Fruit fly (Drosophila melanogaster) whole organism, embryonic: ENCODE data around the gene RluA-1.

Experiments
- ATbp ChIP-seq: fragments of 200-800 bp; sonication (Bioruptor generic); optimal IDR thresholded peaks from 2 replicates; lab custom pipeline; 2017; ENCODE audit warnings: missing biosample characterization, mild to moderate bottlenecking, missing genetic modification characterization, missing genetic modification reagents
- Antp ChIP-seq: fragments of 200-800 bp; sonication (Bioruptor generic); optimal IDR thresholded peaks from 3 replicates; lab custom pipeline; 2016; ENCODE audit warnings: missing biosample characterization, missing genetic modification characterization
- Awh ChIP-seq: fragments of 200-800 bp; sonication (Bioruptor generic); IDR thresholded peaks from 2 replicates; pipeline ENCODE4, ENCODE4 v1.3.6; 2022; ENCODE audit warnings: missing biosample characterization, missing genetic modification characterization
- Bdp1 ChIP-seq: fragments of 200-800 bp; sonication (Bioruptor generic); optimal IDR thresholded peaks from 3 replicates; lab custom pipeline; 2016; ENCODE audit warnings: missing biosample characterization, missing genetic modification characterization
- C15 ChIP-seq: fragments of 200-800 bp; sonication (Bioruptor generic); IDR thresholded peaks from 3 replicates; pipeline ENCODE4 v1.3.6; 2022; ENCODE audit warnings: missing biosample characterization, missing genetic modification characterization
- CG10979 ChIP-seq: fragments of 200-800 bp; sonication (Bioruptor generic); optimal IDR thresholded peaks from 2 replicates; lab custom pipeline; 2018; ENCODE audit warnings: missing biosample characterization, mild to moderate bottlenecking, missing genetic modification characterization, moderate library complexity
- CG11247 ChIP-seq: fragments of 200-800 bp; sonication (Bioruptor generic); IDR thresholded peaks from 2 replicates; pipeline ENCODE4 v1.3.6; 2022; ENCODE audit warnings: missing biosample characterization, missing genetic modification characterization
- CG13424 ChIP-seq: fragments of 200-800 bp; sonication (Bioruptor generic); optimal IDR thresholded peaks from 2 replicates; lab custom pipeline; 2019; ENCODE audit warnings: missing biosample characterization, mild to moderate bottlenecking, missing genetic modification characterization, moderate library complexity
- CG13894 ChIP-seq: fragments of 200-800 bp; sonication (Bioruptor generic); optimal IDR thresholded peaks from 3 replicates; lab custom pipeline; 2018; ENCODE audit warnings: missing biosample characterization, mild to moderate bottlenecking, missing genetic modification characterization, moderate library complexity
- CG14441 ChIP-seq: fragments of 200-800 bp; sonication (Bioruptor generic); IDR thresholded peaks from 2 replicates; pipeline ENCODE4 v1.3.6; 2022; ENCODE audit warnings: missing biosample characterization, missing genetic modification characterization
- CG15514 ChIP-seq: fragments of 200-800 bp; sonication (Bioruptor generic); optimal IDR thresholded peaks from 3 replicates; lab custom pipeline; 2017; ENCODE audit warnings: missing biosample characterization, missing genetic modification characterization, mild to moderate bottlenecking, moderate library complexity, missing genetic modification reagents
- CG1602 ChIP-seq: fragments of 200-800 bp; sonication (Bioruptor generic); optimal IDR thresholded peaks from 3 replicates; lab custom pipeline; 2016; ENCODE audit warnings: missing biosample characterization, missing genetic modification characterization
- CG17186 ChIP-seq: fragments of 200-800 bp; sonication (Bioruptor generic); optimal IDR thresholded peaks from 3 replicates; lab custom pipeline; 2017; ENCODE audit warnings: missing biosample characterization, missing genetic modification reagents, missing genetic modification characterization
- CG17328 ChIP-seq: fragments of 200-800 bp; sonication (Bioruptor generic); IDR thresholded peaks from 2 replicates; pipeline ENCODE4 v1.3.6; 2022; ENCODE audit warnings: missing biosample characterization, missing genetic modification characterization
- CG18011 ChIP-seq: fragments of 200-800 bp; sonication (Bioruptor generic); optimal IDR thresholded peaks from 2 replicates; lab custom pipeline; 2017; ENCODE audit warnings: missing biosample characterization, missing genetic modification characterization, mild to moderate bottlenecking, moderate library complexity, missing genotype
- CG18262 ChIP-seq: fragments of 200-800 bp; optimal IDR thresholded peaks from 3 replicates; lab custom pipeline; 2019; ENCODE audit warnings: missing biosample characterization, mild to moderate bottlenecking, missing genetic modification characterization, moderate library complexity
- CG2129 ChIP-seq: fragments of 200-800 bp; sonication (Bioruptor generic); IDR thresholded peaks from 2 replicates; pipeline ENCODE4 v1.3.6; 2022; ENCODE audit warnings: missing biosample characterization, missing genetic modification characterization; ENCODE audit not compliant: partially characterized antibody
- CG2199 ChIP-seq: fragments of 200-800 bp; sonication (Bioruptor generic); IDR thresholded peaks from 3 replicates; pipeline ENCODE4 v1.3.6; 2022; ENCODE audit warnings: missing biosample characterization, missing genetic modification characterization
- CG2678 ChIP-seq: fragments of 200-800 bp; sonication (Bioruptor generic); optimal IDR thresholded peaks from 3 replicates; lab custom pipeline; 2019; ENCODE audit warnings: missing biosample characterization, mild to moderate bottlenecking, missing genetic modification characterization, moderate library complexity
- CG3065 ChIP-seq: fragments of 200-800 bp; sonication (Bioruptor generic); optimal IDR thresholded peaks from 2 replicates; lab custom pipeline; 2016; ENCODE audit warnings: missing biosample characterization, missing genetic modification characterization
- CG31441 ChIP-seq: fragments of 200-800 bp; sonication (Bioruptor generic); IDR thresholded peaks from 2 replicates; pipeline ENCODE4 v1.3.6; 2022; ENCODE audit warnings: missing biosample characterization, missing genetic modification characterization
- CG6765 ChIP-seq: fragments of 200-800 bp; sonication (Bioruptor generic); optimal IDR thresholded peaks from 3 replicates; lab custom pipeline; 2017; ENCODE audit warnings: missing biosample characterization, mild to moderate bottlenecking, missing genetic modification characterization
- CG8290 ChIP-seq, 3 experiments: fragments of 200-800 bp; sonication (Bioruptor generic); optimal IDR thresholded peaks; 2 replicates each; lab custom pipeline; 2016 to 2019; ENCODE audit warnings: missing biosample characterization in 3 of 3, missing genetic modification characterization in 3 of 3, mild to moderate bottlenecking in 2 of 3, moderate library complexity in 1 of 3
- CTCF ChIP-seq: fragments of 200-800 bp; sonication (Bioruptor generic); optimal IDR thresholded peaks from 2 replicates; lab custom pipeline; 2017; ENCODE audit warnings: missing biosample characterization, mild to moderate bottlenecking, missing genetic modification characterization, moderate library complexity
- Camta ChIP-seq: fragments of 200-800 bp; sonication (Bioruptor generic); optimal IDR thresholded peaks from 2 replicates; lab custom pipeline; 2016; ENCODE audit warnings: missing biosample characterization, missing genetic modification characterization
- D19A ChIP-seq: fragments of 200-800 bp; optimal IDR thresholded peaks from 3 replicates; lab custom pipeline; 2019; ENCODE audit warnings: missing biosample characterization, mild to moderate bottlenecking, missing genetic modification characterization, moderate library complexity
- Deaf1 ChIP-seq: fragments of 200-800 bp; optimal IDR thresholded peaks from 3 replicates; lab custom pipeline; 2019; ENCODE audit warnings: missing biosample characterization, mild to moderate bottlenecking, missing genetic modification characterization, moderate library complexity
- Eip74EF ChIP-seq, 2 experiments: fragments of 200-800 bp in 1 of 2; fragments of >200 bp in 1 of 2; sonication (Bioruptor generic) in 1 of 2; optimal IDR thresholded peaks; 2 replicates each; lab custom pipeline; 2017 to 2019; ENCODE audit warnings: missing biosample characterization in 2 of 2, missing genetic modification characterization in 2 of 2, mild to moderate bottlenecking in 1 of 2, moderate library complexity in 1 of 2
- Hr51 ChIP-seq, 2 experiments: fragments of 200-800 bp; sonication (Bioruptor generic); optimal IDR thresholded peaks; 2 replicates in 1 of 2; 3 replicates in 1 of 2; lab custom pipeline; 2016 to 2018; ENCODE audit warnings: missing biosample characterization in 2 of 2, missing genetic modification characterization in 2 of 2, mild to moderate bottlenecking in 1 of 2, moderate library complexity in 1 of 2
- MBD-R2 ChIP-seq: fragments of 200-800 bp; sonication (Bioruptor generic); IDR thresholded peaks from 2 replicates; pipeline ENCODE4 v1.3.6; 2022; ENCODE audit warnings: missing biosample characterization, missing genetic modification characterization
- Med ChIP-seq: fragments of 200-800 bp; sonication (Bioruptor generic); peaks from one replicate; lab custom pipeline; 2016; ENCODE audit warnings: missing biosample characterization, missing genetic modification characterization, mild to moderate bottlenecking, inconsistent platforms, moderate library complexity
- YL-1 ChIP-seq: fragments of 200-800 bp; sonication (Bioruptor generic); optimal IDR thresholded peaks from 3 replicates; lab custom pipeline; 2017; ENCODE audit warnings: missing biosample characterization, mild to moderate bottlenecking, missing genetic modification characterization
- cas ChIP-seq: fragments of 200-800 bp; sonication (Bioruptor generic); IDR thresholded peaks from 2 replicates; pipeline ENCODE4 v1.3.6; 2022; ENCODE audit warnings: missing biosample characterization, missing genetic modification characterization
- da ChIP-seq: fragments of 200-800 bp; sonication (Bioruptor generic); optimal IDR thresholded peaks from 2 replicates; lab custom pipeline; 2016; ENCODE audit warnings: missing biosample characterization, missing genetic modification characterization
- fd64A ChIP-seq: fragments of 200-800 bp; sonication (Bioruptor generic); optimal IDR thresholded peaks from 3 replicates; lab custom pipeline; 2018; ENCODE audit warnings: missing biosample characterization, mild to moderate bottlenecking, missing genetic modification characterization
- fd96Cb ChIP-seq: fragments of 200-800 bp; sonication (Bioruptor generic); optimal IDR thresholded peaks from 2 replicates; lab custom pipeline; 2018; ENCODE audit warnings: missing biosample characterization, mild to moderate bottlenecking, missing genetic modification characterization, moderate library complexity
- gfzf ChIP-seq: fragments of 200-800 bp; sonication (Bioruptor generic); optimal IDR thresholded peaks from 2 replicates; lab custom pipeline; 2016; ENCODE audit warnings: missing biosample characterization, mild to moderate bottlenecking, missing genetic modification characterization, moderate library complexity
- gro ChIP-seq: fragments of 200-800 bp; sonication (Bioruptor generic); optimal IDR thresholded peaks from 2 replicates; lab custom pipeline; 2016; ENCODE audit warnings: missing biosample characterization, missing genetic modification characterization
- hbn ChIP-seq: fragments of 200-800 bp; sonication (Bioruptor generic); IDR thresholded peaks from 2 replicates; pipeline ENCODE4 v1.3.6; 2022; ENCODE audit warnings: missing biosample characterization, missing genetic modification characterization; ENCODE audit not compliant: partially characterized antibody
- klu ChIP-seq: fragments of 200-800 bp; sonication (Bioruptor generic); IDR thresholded peaks from 2 replicates; pipeline ENCODE4 v1.3.6; 2022; ENCODE audit warnings: missing biosample characterization, missing genetic modification characterization
- nerfin-1 ChIP-seq: fragments of 200-800 bp; sonication (Bioruptor generic); optimal IDR thresholded peaks from 3 replicates; lab custom pipeline; 2019; ENCODE audit warnings: missing biosample characterization, mild to moderate bottlenecking, missing genetic modification characterization, moderate library complexity
- pzg ChIP-seq: fragments of 200-800 bp; sonication (Bioruptor generic); optimal IDR thresholded peaks from 3 replicates; lab custom pipeline; 2018; ENCODE audit warnings: missing biosample characterization, mild to moderate bottlenecking, missing genetic modification characterization, moderate library complexity
- ranshi ChIP-seq: fragments of 200-800 bp; sonication (Bioruptor generic); IDR thresholded peaks from 2 replicates; pipeline ENCODE4 v1.3.6; 2022; ENCODE audit warnings: missing biosample characterization, missing genetic modification characterization
- slbo ChIP-seq: fragments of 200-800 bp; sonication (Bioruptor generic); IDR thresholded peaks from 2 replicates; pipeline ENCODE4 v1.3.6; 2022; ENCODE audit warnings: missing biosample characterization, missing genetic modification characterization
- sqz ChIP-seq: fragments of 200-800 bp; sonication (Bioruptor generic); optimal IDR thresholded peaks from 3 replicates; lab custom pipeline; 2018; ENCODE audit warnings: missing biosample characterization, mild to moderate bottlenecking, missing genetic modification characterization
- ttk ChIP-seq: fragments of 200-800 bp; sonication (Bioruptor generic); IDR thresholded peaks from 2 replicates; pipeline ENCODE4 v2.1.2; 2022; ENCODE audit warnings: missing biosample characterization, missing genetic modification characterization
- vfl ChIP-seq: fragments of 200-800 bp; sonication (Bioruptor generic); optimal IDR thresholded peaks from 2 replicates; lab custom pipeline; 2016; ENCODE audit warnings: missing biosample characterization, missing genetic modification characterization
- wdn ChIP-seq: fragments of 200-800 bp; sonication (Bioruptor generic); IDR thresholded peaks from 2 replicates; pipeline ENCODE4 v1.3.6; 2022; ENCODE audit warnings: missing biosample characterization, missing genetic modification characterization
- zfh1 ChIP-seq: fragments of 200-800 bp; sonication (Bioruptor generic); IDR thresholded peaks from 3 replicates; pipeline ENCODE4 v1.3.6; 2022; ENCODE audit warnings: missing biosample characterization, missing genetic modification characterization

Gene RluA-1

DNA sequence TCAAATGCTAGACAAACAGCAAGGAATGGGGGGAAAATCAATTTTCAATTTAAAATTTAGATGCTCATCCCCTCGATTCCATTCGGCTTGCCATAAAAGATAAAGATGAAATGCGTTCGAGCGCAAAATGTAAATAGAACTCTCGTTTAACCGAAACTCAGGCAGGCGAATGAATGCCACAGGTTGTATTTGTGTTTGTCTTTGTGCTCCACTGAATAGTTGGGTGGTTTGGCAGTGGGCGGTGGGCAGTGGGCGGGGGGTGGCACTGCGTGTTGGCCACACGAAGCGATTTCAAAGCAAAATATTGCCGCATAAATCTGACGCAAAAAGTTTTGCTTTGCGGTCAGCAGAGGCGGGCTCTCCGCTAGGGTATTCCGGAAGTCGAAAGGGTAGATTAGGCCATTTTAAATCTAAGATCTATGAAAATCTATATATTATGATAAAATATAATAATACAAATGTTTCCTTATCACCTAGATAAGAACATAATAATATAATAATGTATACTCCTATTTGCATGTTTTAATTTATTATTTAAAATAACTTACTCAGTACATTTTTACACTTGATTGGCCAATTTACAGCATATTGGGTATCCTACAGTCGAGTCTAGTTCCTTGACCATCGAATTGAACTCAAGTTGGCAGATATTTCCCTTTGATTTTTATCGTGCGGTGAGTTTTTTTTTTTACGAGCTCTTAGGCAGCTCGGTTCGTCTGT, 48.2 kb upstream of the RluA-1 start (continued):
- TF ChIP-seq MBD-R2 (GFP tag; lab: Robert Waterston, UW) (no peak), Eip74EF (GFP tag; optimal IDR thresholded peaks at IDR 0.05; lab: Kevin White, UChicago) (peak in 1 of 2 experiments; percentile 53), slbo (peak; percentile 79), Deaf1 (tag; lab: Kevin White, UChicago) (peak; percentile 27), CG17328 (GFP tag; lab: Robert Waterston, UW) (peak; percentile 37; the same call in 1 of the 2 replicates), CTCF (GFP tag; lab: Kevin White, UChicago) (no peak), fd96Cb (tag; lab: Kevin White, UChicago) (peak; percentile 57), zfh1 (GFP tag; lab: Robert Waterston, UW) (no peak), CG18011 (peak; percentile 10), CG11247 (GFP tag; lab: Robert Waterston, UW) (peak; percentile 30; the same call in 1 of the 2 replicates), hbn (GFP tag; lab: Robert Waterston, UW) (no peak), cas (GFP tag; lab: Robert Waterston, UW) (no peak), Hr51 (GFP tag; optimal IDR thresholded peaks at IDR 0.05; lab: Kevin White, UChicago) (peak in 1 of 2 experiments; percentile 79), vfl (GFP tag; lab: Kevin White, UChicago) (no peak), pzg (GFP tag; lab: Kevin White, UChicago) (no peak), CG2678 (tag; lab: Kevin White, UChicago) (peak; percentile 83), wdn (GFP tag; lab: Robert Waterston, UW) (no peak), CG2129 (GFP tag; lab: Robert Waterston, UW) (no peak), CG13894 (no peak), CG13424 (peak; percentile 76), Med (GFP tag; lab: Kevin White, UChicago) (no peak), klu (GFP tag; lab: Robert Waterston, UW) (peak; percentile 49; the same call in 1 of the 2 replicates), sqz (peak; percentile 33), C15 (GFP tag; lab: Robert Waterston, UW) (no peak), CG10979 (tag; lab: Kevin White, UChicago) (peak; percentile 34), D19A (tag; lab: Kevin White, UChicago) (peak; percentile 49), Camta (GFP tag; lab: Kevin White, UChicago) (no peak), da (no peak), CG1602 (GFP tag; lab: Kevin White, UChicago) (peak; percentile 56), ttk (GFP tag; lab: Robert Waterston, UW) (peak; percentile 68), ranshi (GFP tag; lab: Robert Waterston, UW) (peak; percentile 46; the same call in 1 of the 2 replicates), CG15514 (GFP tag; lab: Kevin White, UChicago) (peak; percentile 33), CG2199 (GFP tag; lab: Robert Waterston, UW) (no peak), CG6765 (GFP tag; lab: Kevin White, UChicago) (no peak), YL-1 (GFP tag; lab: Kevin White, UChicago) (no peak), Awh (0 out of 2 replicates have a peak, but pooled peaks have one; percentile 34), Bdp1 (GFP tag; lab: Kevin White, UChicago) (no peak), CG3065 (GFP tag; lab: Kevin White, UChicago) (peak; percentile 18), CG17186 (GFP tag; lab: Kevin White, UChicago) (no peak), nerfin-1 (peak; percentile 38), ATbp (GFP tag; lab: Kevin White, UChicago) (peak; percentile 51), fd64A (no peak), CG31441 (peak; percentile 50; the same call in 1 of the 2 replicates), gro (GFP tag; lab: Kevin White, UChicago) (no peak), Antp (GFP tag; lab: Kevin White, UChicago) (no peak), CG14441 (GFP tag; lab: Robert Waterston, UW) (peak; percentile 74), CG18262 (tag; lab: Kevin White, UChicago) (peak; percentile 65), CG8290 (GFP tag; optimal IDR thresholded peaks at IDR 0.05; lab: Kevin White, UChicago) (no peak), CG8290 (tag; optimal IDR thresholded peaks at IDR 0.05; lab: Kevin White, UChicago) (peak in 1 of 2 experiments; percentile 21), gfzf (no peak)
